Worm (Caenorhabditis elegans) whole organism, mixed stage, embryonic: ENCODE results near the gene srt-27.

Experiments
- blmp-1 ChIP-seq: fragments of 150-350 bp; optimal IDR thresholded peaks from 2 replicates; lab custom pipeline; 2014; ENCODE audit warnings: missing biosample characterization, missing genetic modification characterization
- ceh-83 ChIP-seq: fragments of 200-800 bp; sonication (Bioruptor generic); optimal IDR thresholded peaks from 2 replicates; lab custom pipeline; 2018; ENCODE audit warnings: mild to moderate bottlenecking, missing genetic modification characterization, missing compliant biosample characterization
- ces-1 ChIP-seq: fragments of 150-350 bp; optimal IDR thresholded peaks from 2 replicates; lab custom pipeline; 2014; ENCODE audit warnings: missing biosample characterization, missing genetic modification reagents, missing genetic modification characterization
- cnd-1 ChIP-seq: fragments of 200-800 bp; sonication (Bioruptor generic); optimal IDR thresholded peaks from 2 replicates; lab custom pipeline; 2018; ENCODE audit warnings: mild to moderate bottlenecking, missing genetic modification characterization, missing compliant biosample characterization
- drap-1 ChIP-seq: fragments of 200-800 bp; sonication (Bioruptor generic); optimal IDR thresholded peaks from 3 replicates; lab custom pipeline; 2018; ENCODE audit warnings: mild to moderate bottlenecking, missing genetic modification characterization, missing compliant biosample characterization
- elt-1 ChIP-seq: sonication (generic microtip); optimal IDR thresholded peaks from 2 replicates; lab custom pipeline; 2017; ENCODE audit warnings: missing genetic modification characterization, mild to moderate bottlenecking, missing compliant biosample characterization, antibody characterized with exemption, moderate library complexity, borderline replicate concordance; ENCODE audit not compliant: insufficient read depth
- elt-3 ChIP-seq: fragments of 150-350 bp; optimal IDR thresholded peaks from 2 replicates; lab custom pipeline; 2014; ENCODE audit warnings: missing biosample characterization, missing genetic modification characterization
- flh-1 ChIP-seq: fragments of 200-800 bp; sonication (Bioruptor generic); optimal IDR thresholded peaks from 2 replicates; lab custom pipeline; 2018; ENCODE audit warnings: mild to moderate bottlenecking, missing genetic modification characterization, moderate library complexity, missing compliant biosample characterization
- ham-2 ChIP-seq: fragments of 200-800 bp; sonication (Bioruptor generic); optimal IDR thresholded peaks from 2 replicates; lab custom pipeline; 2018; ENCODE audit warnings: mild to moderate bottlenecking, missing genetic modification characterization, missing compliant biosample characterization
- hlh-1 ChIP-seq: fragments of 150-350 bp; optimal IDR thresholded peaks from 2 replicates; lab custom pipeline; 2014; ENCODE audit warnings: missing biosample characterization, missing genetic modification reagents, missing genetic modification characterization
- lin-13 ChIP-seq: fragments of 150-350 bp; optimal IDR thresholded peaks from 2 replicates; lab custom pipeline; 2014; ENCODE audit warnings: missing biosample characterization, missing genetic modification characterization
- lin-32 ChIP-seq: fragments of 200-800 bp; sonication (Bioruptor generic); optimal IDR thresholded peaks from 2 replicates; lab custom pipeline; 2018; ENCODE audit warnings: mild to moderate bottlenecking, missing genetic modification characterization, missing compliant biosample characterization
- lsy-2 ChIP-seq: fragments of 150-350 bp; optimal IDR thresholded peaks from 2 replicates; lab custom pipeline; 2014; ENCODE audit warnings: missing biosample characterization, missing genetic modification characterization
- mab-5 ChIP-seq: fragments of 150-350 bp; optimal IDR thresholded peaks from 2 replicates; lab custom pipeline; 2014; ENCODE audit warnings: missing biosample characterization, missing genetic modification characterization
- mep-1 ChIP-seq: fragments of 150-350 bp; optimal IDR thresholded peaks from 2 replicates; lab custom pipeline; 2017; ENCODE audit warnings: missing biosample characterization, missing genetic modification reagents, missing genetic modification characterization, inconsistent platforms
- mls-2 ChIP-seq: sonication (generic microtip); optimal IDR thresholded peaks from 2 replicates; lab custom pipeline; 2016; ENCODE audit warnings: mild to moderate bottlenecking, missing genetic modification characterization, moderate library complexity, missing compliant biosample characterization
- nhr-2 ChIP-seq: fragments of 150-350 bp; optimal IDR thresholded peaks from 2 replicates; lab custom pipeline; 2014; ENCODE audit warnings: missing biosample characterization, missing genetic modification characterization
- nhr-237 ChIP-seq: fragments of 150-350 bp; optimal IDR thresholded peaks from 2 replicates; lab custom pipeline; 2014; ENCODE audit warnings: missing biosample characterization, missing genetic modification characterization
- nhr-76 ChIP-seq: sonication (generic microtip); optimal IDR thresholded peaks from 2 replicates; lab custom pipeline; 2017; ENCODE audit warnings: missing biosample characterization, missing genetic modification characterization
- pha-4 ChIP-seq: fragments of 150-350 bp; optimal IDR thresholded peaks from 2 replicates; lab custom pipeline; 2018; ENCODE audit warnings: missing biosample characterization, missing genetic modification reagents, missing genetic modification characterization
- sem-2 ChIP-seq: fragments of 200-800 bp; sonication (Bioruptor generic); optimal IDR thresholded peaks from 2 replicates; lab custom pipeline; 2018; ENCODE audit warnings: mild to moderate bottlenecking, missing genetic modification characterization, missing compliant biosample characterization
- snpc-4 ChIP-seq: fragments of 150-350 bp; optimal IDR thresholded peaks from 2 replicates; lab custom pipeline; 2014; ENCODE audit warnings: missing biosample characterization, missing genetic modification characterization
- sptf-1 ChIP-seq: sonication (generic microtip); optimal IDR thresholded peaks from 2 replicates; lab custom pipeline; 2017; ENCODE audit warnings: mild to moderate bottlenecking, missing genetic modification characterization, moderate library complexity, missing compliant biosample characterization
- tbx-8 ChIP-seq: fragments of 200-800 bp; sonication (Bioruptor generic); optimal IDR thresholded peaks from 2 replicates; lab custom pipeline; 2018; ENCODE audit warnings: mild to moderate bottlenecking, missing genetic modification characterization, moderate library complexity, missing compliant biosample characterization
- unc-120 ChIP-seq: sonication (generic microtip); optimal IDR thresholded peaks from 2 replicates; lab custom pipeline; 2017; ENCODE audit warnings: missing genetic modification characterization, missing compliant biosample characterization; ENCODE audit not compliant: poor library complexity, severe bottlenecking
- unc-39 ChIP-seq: fragments of 150-350 bp; optimal IDR thresholded peaks from 2 replicates; lab custom pipeline; 2014; ENCODE audit warnings: missing biosample characterization, missing genetic modification characterization
- unc-62 ChIP-seq: fragments of 150-350 bp; optimal IDR thresholded peaks from 2 replicates; lab custom pipeline; 2014; ENCODE audit warnings: missing biosample characterization, missing genetic modification reagents, missing genetic modification characterization
- zip-8 ChIP-seq: fragments of 150-350 bp; optimal IDR thresholded peaks from 2 replicates; lab custom pipeline; 2014; ENCODE audit warnings: missing biosample characterization, missing genetic modification characterization

Gene srt-27

ce11 chrV:2720763-2721162, at the start of gene srt-27:
srt-27 (minus strand) TSS chrV:2720863.
- TF ChIP-seq nhr-2 (no peak), mep-1 (tag; lab: Kevin White, UChicago) (no peak), ham-2 (no peak), drap-1 (GFP tag; lab: Kevin White, UChicago) (no peak), elt-1 (tag; lab: Kevin White, UChicago) (no peak), unc-120 (no peak), tbx-8 (GFP tag; lab: Kevin White, UChicago) (no peak), cnd-1 (no peak), mls-2 (tag; lab: Kevin White, UChicago) (no peak), pha-4 (no peak), flh-1 (GFP tag; lab: Kevin White, UChicago) (no peak), nhr-76 (tag; lab: Kevin White, UChicago) (no peak)

ce11 chrV:2769754-2770153, 49.1 kb upstream of the srt-27 start, which contains the start of gene dhs-15:
dhs-15 (minus strand) TSS chrV:2769854.
- TF ChIP-seq unc-62 (GFP tag; lab: Kevin White, UChicago) (no peak), zip-8 (tag; lab: Kevin White, UChicago) (no peak), ceh-83 (GFP tag; lab: Kevin White, UChicago) (no peak), mls-2 (tag; lab: Kevin White, UChicago) (no peak), tbx-8 (GFP tag; lab: Kevin White, UChicago) (no peak)

- TF ChIP-seq lin-13 (tag; lab: Kevin White, UChicago) = no peak
- TF ChIP-seq lin-32 (GFP tag; lab: Kevin White, UChicago) = no peak
- TF ChIP-seq cnd-1 = no peak
- no peak for TF ChIP-seq blmp-1
- no peak for TF ChIP-seq sem-2 (GFP tag; lab: Kevin White, UChicago)
- no peak for TF ChIP-seq mep-1 (tag; lab: Kevin White, UChicago)
- no peak for TF ChIP-seq nhr-2
- TF ChIP-seq sptf-1 (tag; lab: Kevin White, UChicago) = no peak
- no peak for TF ChIP-seq ham-2
- TF ChIP-seq tbx-8 (GFP tag; lab: Kevin White, UChicago) = no peak
- no peak for TF ChIP-seq pha-4
- TF ChIP-seq ces-1 (GFP tag; lab: Kevin White, UChicago) = no peak
- no peak for TF ChIP-seq hlh-1
- no peak for TF ChIP-seq elt-3
Measured at ce11 chrV:2767465-2767864, 46.8 kb upstream of the srt-27 start, which contains the start of gene R05D8.9. R05D8.9 (minus strand) TSS chrV:2767565.

ce11 chrV:2765052-2765451, 44.4 kb upstream of the srt-27 start, which contains the start of gene dhs-14:
dhs-14 (minus strand) TSS chrV:2765200.
- TF ChIP-seq unc-39 (no peak), hlh-1 (no peak), ces-1 (GFP tag; lab: Kevin White, UChicago) (no peak), nhr-237 (tag; lab: Kevin White, UChicago) (no peak), mab-5 (tag; lab: Kevin White, UChicago) (no peak), zip-8 (tag; lab: Kevin White, UChicago) (no peak), nhr-76 (tag; lab: Kevin White, UChicago) (no peak)
- TF ChIP-seq, all 35 proteins: peak for 0

ce11 chrV:2763105-2763504, 42.4 kb upstream of the srt-27 start, which contains the start of gene R05D8.7:
R05D8.7 (minus strand) TSS chrV:2763208.
- TF ChIP-seq unc-120 (no peak), pha-4 (no peak), unc-62 (GFP tag; lab: Kevin White, UChicago) (no peak), sptf-1 (tag; lab: Kevin White, UChicago) (no peak), lin-13 (tag; lab: Kevin White, UChicago) (no peak), unc-39 (no peak), mls-2 (tag; lab: Kevin White, UChicago) (no peak), snpc-4 (tag; lab: Kevin White, UChicago) (no peak), ces-1 (GFP tag; lab: Kevin White, UChicago) (no peak), blmp-1 (no peak)

ce11 chrV:2761470-2761869, 40.8 kb upstream of the srt-27 start:
- TF ChIP-seq cnd-1 (no peak), elt-3 (no peak), ham-2 (no peak), mep-1 (tag; lab: Kevin White, UChicago) (no peak), lsy-2 (tag; lab: Kevin White, UChicago) (no peak), unc-62 (GFP tag; lab: Kevin White, UChicago) (no peak)
